Worm (Caenorhabditis elegans) whole organism, L1 larva: Measurements from ENCODE around the gene C38D9.8.

Source experiments
- egl-27 ChIP-seq, 2 experiments: fragments of 150-350 bp in 1 of 2; sonication (generic microtip); optimal IDR thresholded peaks; 3 replicates each; lab custom pipeline; 2017 to 2018; ENCODE audit warnings: missing biosample characterization in 2 of 2, missing genetic modification characterization in 2 of 2, missing genetic modification reagents in 2 of 2
- fkh-10 ChIP-seq: sonication (generic microtip); optimal IDR thresholded peaks from 2 replicates; lab custom pipeline; 2017; ENCODE audit warnings: missing biosample characterization, missing genetic modification reagents, missing genetic modification characterization
- lin-35 ChIP-seq, 2 experiments: fragments of 150-350 bp; optimal IDR thresholded peaks; 2 replicates each; lab custom pipeline; 2014; ENCODE audit warnings: missing biosample characterization in 2 of 2, missing genetic modification characterization in 2 of 2, missing genetic modification reagents in 2 of 2
- nhr-11 ChIP-seq: fragments of 150-350 bp; optimal IDR thresholded peaks from 2 replicates; lab custom pipeline; 2014; ENCODE audit warnings: missing biosample characterization, missing genetic modification characterization
- nhr-12 ChIP-seq: sonication (generic microtip); optimal IDR thresholded peaks from 2 replicates; lab custom pipeline; 2017; ENCODE audit warnings: missing biosample characterization, missing genetic modification characterization
- nhr-77 ChIP-seq: fragments of 150-350 bp; optimal IDR thresholded peaks from 2 replicates; lab custom pipeline; 2014; ENCODE audit warnings: missing biosample characterization, missing genetic modification characterization
- skn-1 ChIP-seq: fragments of 150-350 bp; optimal IDR thresholded peaks from 2 replicates; lab custom pipeline; 2014; ENCODE audit warnings: missing biosample characterization, missing genetic modification characterization
- snpc-4 ChIP-seq: fragments of 150-350 bp; optimal IDR thresholded peaks from 2 replicates; lab custom pipeline; 2014; ENCODE audit warnings: missing biosample characterization, missing genetic modification characterization
- unc-86 ChIP-seq: sonication (generic microtip); optimal IDR thresholded peaks from 2 replicates; lab custom pipeline; 2016; ENCODE audit warnings: missing genetic modification characterization, missing compliant biosample characterization

ce11 chrV:17595691-17596090, 43.0 kb upstream of the C38D9.8 start:
- no peak for TF ChIP-seq unc-86
- no peak for TF ChIP-seq nhr-77 (tag; lab: Kevin White, UChicago)
- TF ChIP-seq lin-35 (GFP tag; optimal IDR thresholded peaks at IDR 0.05; lab: Kevin White, UChicago): no peak
- TF ChIP-seq nhr-12 (tag; lab: Kevin White, UChicago): no peak
- TF ChIP-seq nhr-11 (tag; lab: Kevin White, UChicago): no peak
- no peak for TF ChIP-seq skn-1 (tag; lab: Kevin White, UChicago)
- TF ChIP-seq snpc-4 (tag; lab: Kevin White, UChicago): no peak
- TF ChIP-seq fkh-10 (GFP tag; lab: Kevin White, UChicago): no peak
- no peak for TF ChIP-seq egl-27 (tag; optimal IDR thresholded peaks at IDR 0.05; lab: Kevin White, UChicago)
